Fruit fly (Drosophila melanogaster): ENCODE measurements around the gene CG8149.

dm6 chr3R:9502416-9502763 lies 2.1 kb upstream of the CG8149 start, which contains the start of gene RhoL:
- no peak for TF ChIP-seq EcR (GFP tag; optimal IDR thresholded peaks at IDR 0.05)
- no peak for TF ChIP-seq pan (optimal IDR thresholded peaks at IDR 0.05)
- no peak for TF ChIP-seq usp (GFP tag; optimal IDR thresholded peaks at IDR 0.05)
